Worm (Caenorhabditis elegans): ENCODE measurements around the gene cox-15.
A peak's percentile ranks its signal among the peaks of the same experiment; 100 is the strongest.

Gene cox-15

DNA sequence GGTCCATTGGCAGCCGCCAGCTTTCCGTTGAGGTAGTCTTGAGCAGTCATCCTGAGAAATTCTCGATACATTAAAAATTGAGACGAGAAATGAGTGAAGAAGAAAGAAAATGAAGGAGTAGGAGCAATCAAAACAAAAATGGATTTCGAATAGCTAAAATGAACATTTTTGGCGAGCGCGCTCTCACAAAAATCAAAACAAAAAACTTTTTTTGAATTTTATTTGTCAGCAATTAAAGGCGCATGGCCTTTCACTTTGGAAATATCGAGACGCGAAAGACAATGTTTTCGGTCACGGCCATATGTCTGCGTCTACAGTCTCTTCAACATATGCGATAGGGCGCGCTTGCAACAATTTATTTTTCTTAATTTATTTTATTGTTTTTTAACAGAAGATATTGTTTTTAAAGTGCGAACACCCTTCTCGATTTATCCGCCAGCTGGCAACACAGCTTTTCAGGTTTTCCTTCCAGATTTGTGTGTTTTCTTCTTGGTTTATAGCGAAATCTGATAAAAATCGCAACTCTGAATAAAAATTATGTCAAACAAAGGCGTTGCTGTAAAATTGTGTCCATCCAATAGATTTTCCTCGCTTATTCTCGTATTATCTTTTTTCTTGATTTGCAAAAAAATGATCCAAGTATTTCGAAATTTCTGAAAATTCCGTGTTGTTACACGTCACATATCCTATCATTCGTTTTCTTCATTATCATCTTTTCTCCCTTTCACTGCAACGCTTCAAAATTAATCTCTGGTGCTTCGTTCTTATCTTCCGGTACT lies 4.3 kb upstream of the cox-15 start, which contains the start of the genes rpn-9 and T06D8.9:
rpn-9 (minus strand) TSS at position 51 of the 779 bp plus-strand sequence.
T06D8.9 (plus strand) TSS at position 729 of the 779 bp plus-strand sequence.
- TF ChIP-seq fos-1 (tag; optimal IDR thresholded peaks at IDR 0.05) (peak; percentile 31), elt-1 (tag; optimal IDR thresholded peaks at IDR 0.05) (no peak), sma-9 (GFP tag; optimal IDR thresholded peaks at IDR 0.05) (peak; percentile 66), sma-9 (tag; optimal IDR thresholded peaks at IDR 0.05) (no peak), ama-1 (optimal IDR thresholded peaks at IDR 0.05) (no peak), mab-5 (tag; optimal IDR thresholded peaks at IDR 0.05) (peak; percentile 70), R02D3.7 (tag; optimal IDR thresholded peaks at IDR 0.05) (no peak), nhr-6 (tag; optimal IDR thresholded peaks at IDR 0.05) (no peak), gmeb-1 (tag; optimal IDR thresholded peaks at IDR 0.05) (peak; percentile 82), peb-1 (tag; optimal IDR thresholded peaks at IDR 0.05) (no peak), ztf-11 (tag; optimal IDR thresholded peaks at IDR 0.05) (no peak), nhr-11 (tag; optimal IDR thresholded peaks at IDR 0.05) (no peak), ZK546.5 (tag; optimal IDR thresholded peaks at IDR 0.05) (no peak), ztf-4 (tag; optimal IDR thresholded peaks at IDR 0.05) (no peak), lin-39 (tag; optimal IDR thresholded peaks at IDR 0.05) (no peak), skn-1 (tag; optimal IDR thresholded peaks at IDR 0.05) (peak; percentile 57), sem-4 (tag; optimal IDR thresholded peaks at IDR 0.05) (no peak), unc-62 (GFP tag; optimal IDR thresholded peaks at IDR 0.05) (no peak), elt-3 (tag; optimal IDR thresholded peaks at IDR 0.05) (no peak), snpc-4 (tag; optimal IDR thresholded peaks at IDR 0.05) (peak; percentile 86), nhr-77 (tag; optimal IDR thresholded peaks at IDR 0.05) (no peak), alr-1 (tag; optimal IDR thresholded peaks at IDR 0.05) (no peak), blmp-1 (tag; optimal IDR thresholded peaks at IDR 0.05; ENCODE audit: insufficient read depth) (peak; percentile 53), ceh-82 (tag; optimal IDR thresholded peaks at IDR 0.05) (no peak), nhr-23 (tag; optimal IDR thresholded peaks at IDR 0.05) (no peak), ceh-16 (tag; optimal IDR thresholded peaks at IDR 0.05) (no peak), lsy-2 (tag; optimal IDR thresholded peaks at IDR 0.05) (peak; percentile 69 to 92), nhr-21 (tag; optimal IDR thresholded peaks at IDR 0.05) (peak; percentile 65), unc-39 (tag; optimal IDR thresholded peaks at IDR 0.05) (no peak), nhr-129 (tag; optimal IDR thresholded peaks at IDR 0.05) (peak; percentile 83), nhr-12 (tag; optimal IDR thresholded peaks at IDR 0.05) (no peak), lin-13 (GFP tag; optimal IDR thresholded peaks at IDR 0.05) (peak; percentile 85), nhr-25 (tag; optimal IDR thresholded peaks at IDR 0.05) (peak; percentile 71), mdl-1 (tag; optimal IDR thresholded peaks at IDR 0.05) (peak in 1 of 2 experiments; percentile 38), unc-55 (GFP tag; optimal IDR thresholded peaks at IDR 0.05) (peak; percentile 97), sma-3 (GFP tag; optimal IDR thresholded peaks at IDR 0.05) (peak; percentile 67), lin-11 (tag; optimal IDR thresholded peaks at IDR 0.05) (peak; percentile 45), egl-27 (tag; optimal IDR thresholded peaks at IDR 0.05) (no peak), C34F6.9 (tag; optimal IDR thresholded peaks at IDR 0.05) (peak; percentile 95), crh-2 (tag; optimal IDR thresholded peaks at IDR 0.05) (peak; percentile 89), F13H6.1 (tag; optimal IDR thresholded peaks at IDR 0.05) (peak; percentile 69)

DNA sequence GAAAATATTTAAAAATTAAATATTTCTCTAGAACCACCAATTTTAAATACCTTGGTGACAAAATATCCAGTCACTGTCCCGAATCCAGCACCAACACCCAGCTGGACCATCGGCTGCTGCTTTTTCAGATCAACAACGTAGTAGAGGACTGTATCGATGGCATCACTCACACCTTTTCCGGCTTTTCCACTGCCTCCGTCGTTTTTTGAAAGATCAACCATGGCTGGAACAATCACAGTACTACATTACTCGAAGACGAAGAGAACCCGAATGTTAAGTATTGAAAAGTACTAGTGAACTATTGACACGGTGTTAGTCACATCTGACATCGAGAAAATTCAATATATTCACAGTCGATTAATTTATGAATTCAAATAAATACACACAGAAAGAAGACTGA lies 2.3 kb upstream of the cox-15 start, which contains the start of gene fndc-1:
fndc-1 (minus strand) TSS at position 227 of the 400 bp plus-strand sequence.
- TF ChIP-seq egl-27 (tag; optimal IDR thresholded peaks at IDR 0.05) (no peak), mab-5 (tag; optimal IDR thresholded peaks at IDR 0.05) (no peak), ceh-16 (tag; optimal IDR thresholded peaks at IDR 0.05) (no peak), nhr-11 (tag; optimal IDR thresholded peaks at IDR 0.05) (no peak), lin-11 (tag; optimal IDR thresholded peaks at IDR 0.05) (no peak), ZK546.5 (tag; optimal IDR thresholded peaks at IDR 0.05) (no peak), ama-1 (optimal IDR thresholded peaks at IDR 0.05) (no peak), nhr-6 (tag; optimal IDR thresholded peaks at IDR 0.05) (no peak), nhr-21 (tag; optimal IDR thresholded peaks at IDR 0.05) (no peak), nhr-25 (tag; optimal IDR thresholded peaks at IDR 0.05) (no peak), peb-1 (tag; optimal IDR thresholded peaks at IDR 0.05) (no peak), lin-13 (GFP tag; optimal IDR thresholded peaks at IDR 0.05) (no peak), unc-55 (GFP tag; optimal IDR thresholded peaks at IDR 0.05) (no peak), alr-1 (tag; optimal IDR thresholded peaks at IDR 0.05) (no peak), sma-9 (GFP tag; optimal IDR thresholded peaks at IDR 0.05) (no peak), sma-9 (tag; optimal IDR thresholded peaks at IDR 0.05) (no peak), nhr-23 (tag; optimal IDR thresholded peaks at IDR 0.05) (no peak), sma-3 (GFP tag; optimal IDR thresholded peaks at IDR 0.05) (no peak), unc-39 (tag; optimal IDR thresholded peaks at IDR 0.05) (no peak)

Measured in whole organism, L2 larva.